Fruit fly (Drosophila melanogaster) whole organism, embryonic: ENCODE data around the gene lectin-28C.

Experiments used
- Bteb2 ChIP-seq: fragments of 200-800 bp; sonication (Bioruptor generic); optimal IDR thresholded peaks from 2 replicates; lab custom pipeline; 2016; ENCODE audit warnings: missing biosample characterization, missing genetic modification characterization
- CG12942 ChIP-seq: fragments of 200-800 bp; sonication (Bioruptor generic); optimal IDR thresholded peaks from 3 replicates; lab custom pipeline; 2016; ENCODE audit warnings: missing biosample characterization, missing genetic modification characterization
- CG13775 ChIP-seq: fragments of 200-800 bp; sonication (Bioruptor generic); optimal IDR thresholded peaks from 3 replicates; lab custom pipeline; 2017; ENCODE audit warnings: missing biosample characterization, mild to moderate bottlenecking, missing genetic modification characterization
- CG14965 ChIP-seq: fragments of 200-800 bp; sonication (Bioruptor generic); optimal IDR thresholded peaks from 2 replicates; lab custom pipeline; 2016; ENCODE audit warnings: missing biosample characterization, missing genetic modification characterization, borderline replicate concordance
- CG3726 ChIP-seq: fragments of 200-800 bp; sonication (Bioruptor generic); IDR thresholded peaks from 3 replicates; pipeline ENCODE4, ENCODE4 v1.3.6; 2022; ENCODE audit warnings: missing biosample characterization, missing genetic modification characterization
- CG4404 ChIP-seq: fragments of 200-800 bp; sonication (Bioruptor generic); IDR thresholded peaks from 2 replicates; pipeline ENCODE4 v1.3.6; 2022; ENCODE audit warnings: missing biosample characterization, missing genetic modification characterization
- CG9797 ChIP-seq: fragments of 200-800 bp; sonication (Bioruptor generic); optimal IDR thresholded peaks from 3 replicates; lab custom pipeline; 2018; ENCODE audit warnings: missing biosample characterization, mild to moderate bottlenecking, missing genetic modification characterization
- HLH54F ChIP-seq: fragments of 200-800 bp; sonication (Bioruptor generic); optimal IDR thresholded peaks from 3 replicates; lab custom pipeline; 2016; ENCODE audit warnings: missing biosample characterization, missing genetic modification characterization
- chn ChIP-seq: fragments of 200-800 bp; sonication (Bioruptor generic); optimal IDR thresholded peaks from 2 replicates; lab custom pipeline; 2016; ENCODE audit warnings: missing biosample characterization, missing genetic modification characterization
- onecut ChIP-seq: fragments of 200-800 bp; sonication (Bioruptor generic); IDR thresholded peaks from 2 replicates; pipeline ENCODE4 v1.3.6; 2022; ENCODE audit warnings: missing biosample characterization, missing genetic modification characterization

DNA sequence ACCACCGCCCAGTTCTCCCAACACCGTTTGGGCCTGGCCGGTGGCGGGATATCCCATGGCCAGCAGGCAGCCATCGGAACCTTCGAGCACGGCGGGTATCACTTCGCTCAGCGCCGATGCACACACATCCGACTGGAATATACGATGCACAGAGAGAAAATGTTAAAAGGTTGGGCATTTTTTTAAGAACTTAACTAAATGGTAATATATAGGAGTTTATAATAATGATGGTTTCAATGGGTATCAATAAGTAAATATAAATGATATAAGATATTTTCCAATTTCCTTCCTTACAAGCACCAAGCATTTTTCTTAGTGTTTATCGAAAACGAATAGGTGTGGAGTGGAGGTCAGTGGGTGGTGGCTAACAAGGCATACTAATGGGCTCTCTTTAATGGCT is 5.3 kb upstream of the lectin-28C start:
- no peak for TF ChIP-seq Bteb2 (GFP tag; lab: Kevin White, UChicago)
- TF ChIP-seq CG9797 (GFP tag; lab: Kevin White, UChicago), result no peak
- no peak for TF ChIP-seq HLH54F (GFP tag; lab: Kevin White, UChicago)
- TF ChIP-seq CG4404 (GFP tag; lab: Robert Waterston, UW), result 0 out of 2 replicates have a peak, but pooled peaks have one; percentile 20
- TF ChIP-seq CG13775 (GFP tag; lab: Kevin White, UChicago), result no peak
- TF ChIP-seq onecut, result no peak
- no peak for TF ChIP-seq CG14965 (GFP tag; lab: Kevin White, UChicago)
- TF ChIP-seq CG3726 (GFP tag; lab: Robert Waterston, UW), result no peak
- TF ChIP-seq chn (GFP tag; lab: Kevin White, UChicago), result peak; percentile 12
- TF ChIP-seq CG12942 (GFP tag; lab: Kevin White, UChicago), result no peak
